Fruit fly (Drosophila melanogaster): Measurements from ENCODE around the gene CG17712.

Gene CG17712

dm6 chr2L:1733155-1733813, 18.6 kb downstream of the CG17712 start (continued):
- 0 out of 4 replicates have a peak, but pooled peaks have one; percentile 22 for TF ChIP-seq chinmo (GFP tag; IDR thresholded peaks at IDR 0.05; ENCODE audit: partially characterized antibody)
- TF ChIP-seq chn (GFP tag; optimal IDR thresholded peaks at IDR 0.05), result no peak

- TF ChIP-seq Lhr (GFP tag; optimal IDR thresholded peaks at IDR 0.05) (no peak), nom (GFP tag; optimal IDR thresholded peaks at IDR 0.05) (peak; percentile 27), Fer1 (GFP tag; optimal IDR thresholded peaks at IDR 0.05) (peak; percentile 31), CG17186 (GFP tag; optimal IDR thresholded peaks at IDR 0.05) (peak; percentile 97), CG4730 (GFP tag; IDR thresholded peaks at IDR 0.05) (no peak), CG2712 (tag; optimal IDR thresholded peaks at IDR 0.05) (peak; percentile 13), lov (optimal IDR thresholded peaks at IDR 0.05) (no peak), lov (GFP tag; IDR thresholded peaks at IDR 0.05) (0 out of 3 replicates have a peak, but pooled peaks have one; percentile 52), CG15601 (tag; optimal IDR thresholded peaks at IDR 0.05) (no peak), CG15514 (GFP tag; optimal IDR thresholded peaks at IDR 0.05) (peak; percentile 13), Rfx (GFP tag; IDR thresholded peaks at IDR 0.05) (no peak), pb (GFP tag; optimal IDR thresholded peaks at IDR 0.05) (no peak), hkb (optimal IDR thresholded peaks at IDR 0.05) (peak; percentile 30), hkb (GFP tag; IDR thresholded peaks at IDR 0.05) (no peak), CG12659 (GFP tag; optimal IDR thresholded peaks at IDR 0.05) (peak; percentile 6), E2f2 (GFP tag; IDR thresholded peaks at IDR 0.05) (peak; percentile 91), crp (GFP tag; optimal IDR thresholded peaks at IDR 0.05) (peak in 1 of 2 experiments; percentile 83), Ets97D (GFP tag; optimal IDR thresholded peaks at IDR 0.05) (peak; percentile 64), CG1603 (tag; optimal IDR thresholded peaks at IDR 0.05) (peak; percentile 61), Med (GFP tag) (peak; percentile 74), ci (GFP tag; IDR thresholded peaks at IDR 0.05) (peak; percentile 69), dm (GFP tag; optimal IDR thresholded peaks at IDR 0.05) (peak; percentile 22), MTF-1 (GFP tag; optimal IDR thresholded peaks at IDR 0.05; ENCODE audit: borderline replicate concordance) (peak; percentile 3), CG6813 (GFP tag; optimal IDR thresholded peaks at IDR 0.05) (peak; percentile 3), nau (GFP tag; optimal IDR thresholded peaks at IDR 0.05) (no peak), CHES-1-like (GFP tag; optimal IDR thresholded peaks at IDR 0.05) (peak; percentile 36), nerfin-1 (tag; optimal IDR thresholded peaks at IDR 0.05) (peak; percentile 14), seq (GFP tag; IDR thresholded peaks at IDR 0.05) (peak; percentile 13; the same call in 1 of the 2 replicates), CG34224 (GFP tag; IDR thresholded peaks at IDR 0.05; ENCODE audit: partially characterized antibody) (peak; percentile 13; the same call in 1 of the 3 replicates), unc-4 (GFP tag; IDR thresholded peaks at IDR 0.05; ENCODE audit: partially characterized antibody) (0 out of 2 replicates have a peak, but pooled peaks have one; percentile 25), stwl (tag; optimal IDR thresholded peaks at IDR 0.05) (peak; percentile 33), zen (tag; optimal IDR thresholded peaks at IDR 0.05) (no peak), MBD-R2 (GFP tag; IDR thresholded peaks at IDR 0.05) (peak; percentile 71), lab (GFP tag; optimal IDR thresholded peaks at IDR 0.05) (peak; percentile 36), pzg (GFP tag; optimal IDR thresholded peaks at IDR 0.05) (peak; percentile 65), NfI (GFP tag; optimal IDR thresholded peaks at IDR 0.05) (no peak), kah (GFP tag; optimal IDR thresholded peaks at IDR 0.05) (peak; percentile 40), CG18262 (tag; optimal IDR thresholded peaks at IDR 0.05) (peak; percentile 9), chm (GFP tag; IDR thresholded peaks at IDR 0.05) (0 out of 2 replicates have a peak, but pooled peaks have one; percentile 51), MESR4 (GFP tag; optimal IDR thresholded peaks at IDR 0.05) (peak; percentile 61), zfh1 (GFP tag; IDR thresholded peaks at IDR 0.05) (0 out of 3 replicates have a peak, but pooled peaks have one; percentile 31), twi (tag; optimal IDR thresholded peaks at IDR 0.05) (no peak), CG10267 (tag; optimal IDR thresholded peaks at IDR 0.05) (peak; percentile 90), vvl (GFP tag; IDR thresholded peaks at IDR 0.05) (peak; percentile 35; the same call in 1 of the 2 replicates)
Measured at dm6 chr2L:1732189-1732588, 19.7 kb downstream of the CG17712 start, which contains the start of the genes CG17652 and CG17646. CG17652 (minus strand) TSS chr2L:1732356. CG17646 (plus strand) TSS chr2L:1732524.
